Fruit fly (Drosophila melanogaster) Kc167 (cell line): ENCODE results near the gene CG11756.

Experiments
- Myc ChIP-seq: fragments of >200 bp; optimal IDR thresholded peaks from 2 replicates; lab custom pipeline; 2017; ENCODE audit warnings: missing external identifiers
- Sin3A ChIP-seq: fragments of >200 bp; optimal IDR thresholded peaks from 2 replicates; lab custom pipeline; 2018; ENCODE audit warnings: missing external identifiers
- h ChIP-seq: fragments of >200 bp; optimal IDR thresholded peaks from 3 replicates; lab custom pipeline; 2018; ENCODE audit warnings: missing external identifiers
- insv ChIP-seq: fragments of >200 bp; optimal IDR thresholded peaks from 3 replicates; lab custom pipeline; 2018; ENCODE audit warnings: missing external identifiers
- psq ChIP-seq: fragments of >200 bp; optimal IDR thresholded peaks from 2 replicates; lab custom pipeline; 2017; ENCODE audit warnings: missing external identifiers
- ttk ChIP-seq: sonication (Bioruptor generic); optimal IDR thresholded peaks from 2 replicates; lab custom pipeline; 2017; ENCODE audit warnings: missing external identifiers

The CG11756 gene

DNA sequence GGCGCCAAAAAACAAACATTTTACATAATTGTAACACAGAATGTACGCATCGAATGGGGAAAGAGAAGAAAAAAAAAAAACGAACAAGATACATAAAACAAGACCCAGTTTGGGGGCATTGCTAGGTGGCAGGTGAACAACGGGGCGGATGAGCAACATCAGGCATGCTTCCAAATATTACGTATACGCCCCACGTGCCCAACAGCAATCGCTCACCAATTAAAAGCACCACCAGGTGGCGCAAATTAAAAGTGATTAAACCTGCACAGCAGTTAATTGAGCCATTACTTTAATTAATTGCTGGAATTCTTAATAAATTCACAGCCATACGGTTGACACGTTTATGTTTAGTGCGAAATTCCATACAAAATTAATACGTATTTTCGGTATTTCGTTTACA, 37.6 kb downstream of the CG11756 start:
- TF ChIP-seq h (lab: Kevin White, UChicago): no peak
- TF ChIP-seq Myc (lab: Kevin White, UChicago): no peak
- TF ChIP-seq Sin3A (lab: Kevin White, UChicago): no peak
- no peak for TF ChIP-seq insv (lab: Kevin White, UChicago)
- TF ChIP-seq ttk (lab: Kevin White, UChicago): no peak
- no peak for TF ChIP-seq psq (lab: Kevin White, UChicago)

- TF ChIP-seq Sin3A (lab: Kevin White, UChicago): no peak
- no peak for TF ChIP-seq insv (lab: Kevin White, UChicago)
- TF ChIP-seq Myc (lab: Kevin White, UChicago): no peak
- no peak for TF ChIP-seq psq (lab: Kevin White, UChicago)
- TF ChIP-seq ttk (lab: Kevin White, UChicago): no peak
- TF ChIP-seq h (lab: Kevin White, UChicago): no peak
These were observed 41.9 kb downstream of the CG11756 start for dm6 chrX:11389494-11390447.

dm6 chrX:11390625-11391363, 42.9 kb downstream of the CG11756 start:
- no peak for TF ChIP-seq Myc (lab: Kevin White, UChicago)
- no peak for TF ChIP-seq psq (lab: Kevin White, UChicago)
- TF ChIP-seq Sin3A (lab: Kevin White, UChicago): no peak
- TF ChIP-seq h (lab: Kevin White, UChicago): no peak
- no peak for TF ChIP-seq insv (lab: Kevin White, UChicago)
- TF ChIP-seq ttk (lab: Kevin White, UChicago): no peak

- no peak for TF ChIP-seq Myc (lab: Kevin White, UChicago)
- no peak for TF ChIP-seq psq (lab: Kevin White, UChicago)
These were observed 43.5 kb downstream of the CG11756 start for dm6 chrX:11391364-11391915.

dm6 chrX:11393003-11393620, 45.2 kb downstream of the CG11756 start:
- TF ChIP-seq insv (lab: Kevin White, UChicago): no peak
- TF ChIP-seq Sin3A (lab: Kevin White, UChicago): no peak
- TF ChIP-seq Myc (lab: Kevin White, UChicago): no peak
- no peak for TF ChIP-seq ttk (lab: Kevin White, UChicago)
- TF ChIP-seq psq (lab: Kevin White, UChicago): no peak
- no peak for TF ChIP-seq h (lab: Kevin White, UChicago)
